Fruit fly (Drosophila melanogaster) Kc167 (cell line): ENCODE data around the gene Aven.

Source experiments
- Myc ChIP-seq: fragments of >200 bp; optimal IDR thresholded peaks from 2 replicates; lab custom pipeline; 2017; ENCODE audit warnings: missing external identifiers
- Sin3A ChIP-seq: fragments of >200 bp; optimal IDR thresholded peaks from 2 replicates; lab custom pipeline; 2018; ENCODE audit warnings: missing external identifiers
- h ChIP-seq: fragments of >200 bp; optimal IDR thresholded peaks from 3 replicates; lab custom pipeline; 2018; ENCODE audit warnings: missing external identifiers
- insv ChIP-seq: fragments of >200 bp; optimal IDR thresholded peaks from 3 replicates; lab custom pipeline; 2018; ENCODE audit warnings: missing external identifiers
- psq ChIP-seq: fragments of >200 bp; optimal IDR thresholded peaks from 2 replicates; lab custom pipeline; 2017; ENCODE audit warnings: missing external identifiers
- ttk ChIP-seq: sonication (Bioruptor generic); optimal IDR thresholded peaks from 2 replicates; lab custom pipeline; 2017; ENCODE audit warnings: missing external identifiers

dm6 chrX:12658999-12659560, 29.6 kb upstream of the Aven start, which contains the start of gene Tis11:
- TF ChIP-seq insv (lab: Kevin White, UChicago) = no peak
- no peak for TF ChIP-seq Sin3A
- no peak for TF ChIP-seq psq (lab: Kevin White, UChicago)
- no peak for TF ChIP-seq Myc (lab: Kevin White, UChicago)
- no peak for TF ChIP-seq h (lab: Kevin White, UChicago)
- TF ChIP-seq ttk = no peak
